Worm (Caenorhabditis elegans) whole organism, L4 larva: ENCODE results near the gene sri-24.

Experiments
- T26A8.4 ChIP-seq: fragments of 200-800 bp; sonication (Bioruptor generic); IDR thresholded peaks from 2 replicates; pipeline ENCODE4 v1.3.6; 2022; ENCODE audit warnings: missing genetic modification characterization, missing compliant biosample characterization
- ama-1 ChIP-seq: fragments of 150-350 bp; optimal IDR thresholded peaks from 2 replicates; lab custom pipeline; 2014; ENCODE audit warnings: inconsistent platforms, mixed read lengths
- ces-1 ChIP-seq: fragments of 150-350 bp; sonication (generic microtip); optimal IDR thresholded peaks from 4 replicates; lab custom pipeline; 2014; ENCODE audit warnings: missing biosample characterization, missing genetic modification reagents, missing genetic modification characterization
- pha-4 ChIP-seq, 2 experiments: fragments of 150-350 bp in 1 of 2; fragments of 200-800 bp in 1 of 2; sonication (Bioruptor generic) in 1 of 2; IDR thresholded peaks in 1 of 2; optimal IDR thresholded peaks in 1 of 2; 2 replicates each; pipeline versions ENCODE4 v1.3.6 to Lab custom; 2014 to 2022; ENCODE audit warnings: missing genetic modification characterization in 2 of 2, missing genetic modification reagents in 2 of 2, missing biosample characterization in 1 of 2, missing compliant biosample characterization in 1 of 2

DNA sequence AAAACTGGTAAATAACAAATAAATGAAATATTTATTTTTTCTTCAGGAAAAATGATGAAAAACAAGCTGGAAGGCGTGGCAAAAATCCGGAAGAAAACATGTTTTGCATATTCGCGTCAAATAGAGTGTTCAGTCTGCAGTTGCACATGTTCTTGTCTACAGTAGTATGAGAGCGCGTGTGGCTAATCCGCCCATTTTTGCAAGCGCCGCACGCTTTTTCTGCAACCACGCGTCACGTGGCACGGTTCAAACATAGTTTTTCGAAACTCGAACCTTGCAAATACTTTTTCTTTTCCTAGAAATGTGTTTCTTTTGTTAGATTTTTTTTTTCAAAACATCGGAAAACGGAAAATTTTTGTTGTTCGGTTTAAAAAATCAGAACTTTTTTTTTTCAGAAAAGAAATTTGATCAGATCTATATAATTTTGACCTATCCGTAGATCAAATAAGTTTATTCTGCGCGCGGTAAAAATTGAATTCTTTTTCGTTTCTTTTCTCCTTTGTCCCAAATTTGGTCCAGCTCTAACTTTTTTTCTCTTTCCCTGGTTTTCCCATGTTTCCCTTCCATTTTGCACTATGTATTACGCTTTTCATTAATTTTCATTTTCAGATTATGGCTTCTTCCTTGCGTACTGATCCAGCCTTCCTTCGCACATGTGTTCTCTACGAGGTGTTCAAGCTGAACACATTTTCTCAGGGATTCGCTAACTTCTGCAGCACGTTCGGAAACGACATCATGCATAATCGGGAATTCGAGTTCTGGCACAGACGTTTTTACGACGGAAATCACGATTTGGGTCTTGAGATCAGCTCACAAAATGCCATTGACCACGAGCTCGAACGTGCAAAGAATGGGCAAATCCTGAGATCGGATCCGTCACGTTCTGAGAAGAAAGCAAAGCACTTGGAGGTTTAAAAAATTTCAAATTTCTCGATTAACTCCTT is 27.6 kb upstream of the sri-24 start, which contains the start of gene Y75B12B.1:
- no peak for TF ChIP-seq T26A8.4 (GFP tag; lab: Robert Waterston, UW)
- no peak for TF ChIP-seq pha-4 (GFP tag; IDR thresholded peaks at IDR 0.05; lab: Robert Waterston, UW)
- no peak for TF ChIP-seq pha-4 (tag; optimal IDR thresholded peaks at IDR 0.05; lab: Kevin White, UChicago)
- no peak for TF ChIP-seq ama-1 (lab: Kevin White, UChicago)
- TF ChIP-seq ces-1 (GFP tag; lab: Kevin White, UChicago), result no peak
